Worm (Caenorhabditis elegans): ENCODE data around the gene E02C12.12.

DNA sequence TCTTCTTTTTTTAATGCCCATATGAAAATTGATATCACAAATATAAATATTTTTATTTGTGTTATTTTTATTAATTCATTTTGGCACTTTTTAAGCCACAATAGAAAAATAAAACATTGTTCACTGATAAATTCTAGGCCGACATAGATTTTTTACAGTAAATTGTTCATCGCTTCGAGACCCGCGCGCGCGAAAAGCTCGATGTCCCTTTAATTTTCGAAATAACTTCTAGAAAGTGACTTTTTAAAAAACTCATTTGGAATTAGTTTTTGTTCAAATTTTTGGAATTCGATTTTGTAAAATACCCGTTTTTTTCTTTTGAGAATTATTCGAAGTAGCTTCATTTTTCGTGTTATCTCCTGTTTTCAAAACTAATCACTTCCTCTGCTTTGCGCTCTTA is 2.2 kb upstream of the E02C12.12 start:
- TF ChIP-seq pqm-1 (tag; optimal IDR thresholded peaks at IDR 0.05) = no peak
- no peak for TF ChIP-seq nhr-11 (tag; optimal IDR thresholded peaks at IDR 0.05)
- no peak for TF ChIP-seq lin-13 (GFP tag; optimal IDR thresholded peaks at IDR 0.05)
- TF ChIP-seq snpc-4 (tag; optimal IDR thresholded peaks at IDR 0.05) = no peak
- no peak for TF ChIP-seq C16A3.4 (tag; optimal IDR thresholded peaks at IDR 0.05)

Measured in whole organism, L1 larva.